Fruit fly (Drosophila melanogaster): Measurements from ENCODE around the gene CG6178.

Gene CG6178

dm6 chr3R:24137311-24137945, 14.7 kb upstream of the CG6178 start, which contains the start of gene Npc2f:
TSS of gene Npc2f (plus strand) at chr3R:24137895.
- TF ChIP-seq CG14711 (tag; optimal IDR thresholded peaks at IDR 0.05) (no peak), cnc (optimal IDR thresholded peaks at IDR 0.05) (no peak), CG5204 (GFP tag; optimal IDR thresholded peaks at IDR 0.05) (no peak), bab1 (GFP tag; optimal IDR thresholded peaks at IDR 0.05) (no peak), cic (GFP tag; optimal IDR thresholded peaks at IDR 0.05) (peak; percentile 15), kay (GFP tag; ENCODE audit: borderline replicate concordance) (peak; percentile 4), CG12768 (GFP tag; optimal IDR thresholded peaks at IDR 0.05) (peak; percentile 1), Hr96 (GFP tag; optimal IDR thresholded peaks at IDR 0.05) (no peak)

- TF ChIP-seq CG14711 (tag; optimal IDR thresholded peaks at IDR 0.05) (no peak), cnc (optimal IDR thresholded peaks at IDR 0.05) (no peak), pad (GFP tag; optimal IDR thresholded peaks at IDR 0.05) (no peak), cic (GFP tag; optimal IDR thresholded peaks at IDR 0.05) (peak; percentile 54), tj (GFP tag; optimal IDR thresholded peaks at IDR 0.05) (no peak), CG5204 (GFP tag; optimal IDR thresholded peaks at IDR 0.05) (no peak), Clk (GFP tag; optimal IDR thresholded peaks at IDR 0.05) (no peak)
These were observed 13.4 kb upstream of the CG6178 start for dm6 chr3R:24138478-24139455.

- no peak for TF ChIP-seq kay (GFP tag; ENCODE audit: borderline replicate concordance)
- no peak for TF ChIP-seq toe (GFP tag; optimal IDR thresholded peaks at IDR 0.05)
- TF ChIP-seq CG11617 (GFP tag; optimal IDR thresholded peaks at IDR 0.05), result no peak
- no peak for TF ChIP-seq Hr96 (GFP tag; optimal IDR thresholded peaks at IDR 0.05)
- no peak for TF ChIP-seq CG14711 (tag; optimal IDR thresholded peaks at IDR 0.05)
- TF ChIP-seq cic (GFP tag; optimal IDR thresholded peaks at IDR 0.05), result no peak
These were observed 12.5 kb upstream of the CG6178 start for dm6 chr3R:24139646-24140130.

- TF ChIP-seq CG14711 (tag; optimal IDR thresholded peaks at IDR 0.05), result peak; percentile 88
- TF ChIP-seq kay (GFP tag; ENCODE audit: borderline replicate concordance), result peak; percentile 18
- TF ChIP-seq Crg-1 (GFP tag; optimal IDR thresholded peaks at IDR 0.05), result peak; percentile 67
- TF ChIP-seq CG1620 (GFP tag; optimal IDR thresholded peaks at IDR 0.05), result peak; percentile 45
- TF ChIP-seq pad (GFP tag; optimal IDR thresholded peaks at IDR 0.05), result peak; percentile 85
- TF ChIP-seq cnc (optimal IDR thresholded peaks at IDR 0.05), result no peak
- peak; percentile 86 for TF ChIP-seq CG12768 (GFP tag; optimal IDR thresholded peaks at IDR 0.05)
- peak; percentile 67 for TF ChIP-seq CG7045 (GFP tag; optimal IDR thresholded peaks at IDR 0.05)
- TF ChIP-seq CG5204 (GFP tag; optimal IDR thresholded peaks at IDR 0.05), result no peak
- peak; percentile 97 for TF ChIP-seq bab1 (GFP tag; optimal IDR thresholded peaks at IDR 0.05)
- TF ChIP-seq CG11617 (GFP tag; optimal IDR thresholded peaks at IDR 0.05), result peak; percentile 92
- TF ChIP-seq CG33017 (tag; optimal IDR thresholded peaks at IDR 0.05), result peak; percentile 92
- TF ChIP-seq Mnt (GFP tag; optimal IDR thresholded peaks at IDR 0.05), result peak; percentile 56
- peak; percentile 45 for TF ChIP-seq Hr96 (GFP tag; optimal IDR thresholded peaks at IDR 0.05)
- TF ChIP-seq ovo (GFP tag; optimal IDR thresholded peaks at IDR 0.05), result peak; percentile 23
- peak; percentile 51 for TF ChIP-seq Clk (GFP tag; optimal IDR thresholded peaks at IDR 0.05)
- peak; percentile 88 for TF ChIP-seq tj (GFP tag; optimal IDR thresholded peaks at IDR 0.05)
- TF ChIP-seq CG7101 (tag; optimal IDR thresholded peaks at IDR 0.05), result peak; percentile 93
- peak; percentile 43 for TF ChIP-seq cic (GFP tag; optimal IDR thresholded peaks at IDR 0.05)
- TF ChIP-seq toe (GFP tag; optimal IDR thresholded peaks at IDR 0.05), result peak; percentile 24
These were observed 11.0 kb upstream of the CG6178 start, which contains the start of gene Kal1 for dm6 chr3R:24141013-24141592. TSS of gene Kal1 (plus strand) at chr3R:24141395.

dm6 chr3R:24142971-24143370, 9.2 kb upstream of the CG6178 start:
- no peak for TF ChIP-seq tj (GFP tag; optimal IDR thresholded peaks at IDR 0.05)
- no peak for TF ChIP-seq pad (GFP tag; optimal IDR thresholded peaks at IDR 0.05)
- no peak for TF ChIP-seq cic (GFP tag; optimal IDR thresholded peaks at IDR 0.05)
- no peak for TF ChIP-seq Mnt (GFP tag; optimal IDR thresholded peaks at IDR 0.05)
- no peak for TF ChIP-seq CG11617 (GFP tag; optimal IDR thresholded peaks at IDR 0.05)
- no peak for TF ChIP-seq Crg-1 (GFP tag; optimal IDR thresholded peaks at IDR 0.05)
- no peak for TF ChIP-seq CG14711 (tag; optimal IDR thresholded peaks at IDR 0.05)
- no peak for TF ChIP-seq CG7101 (tag; optimal IDR thresholded peaks at IDR 0.05)
- no peak for TF ChIP-seq kay (GFP tag; ENCODE audit: borderline replicate concordance)
- TF ChIP-seq CG33017 (tag; optimal IDR thresholded peaks at IDR 0.05), result no peak
- no peak for TF ChIP-seq bab1 (GFP tag; optimal IDR thresholded peaks at IDR 0.05)
- no peak for TF ChIP-seq ovo (GFP tag; optimal IDR thresholded peaks at IDR 0.05)
- no peak for TF ChIP-seq Clk (GFP tag; optimal IDR thresholded peaks at IDR 0.05)
- no peak for TF ChIP-seq CG12768 (GFP tag; optimal IDR thresholded peaks at IDR 0.05)
- TF ChIP-seq Hr96 (GFP tag; optimal IDR thresholded peaks at IDR 0.05), result no peak
- no peak for TF ChIP-seq CG1620 (GFP tag; optimal IDR thresholded peaks at IDR 0.05)
- TF ChIP-seq CG5204 (GFP tag; optimal IDR thresholded peaks at IDR 0.05), result no peak
- no peak for TF ChIP-seq CG7045 (GFP tag; optimal IDR thresholded peaks at IDR 0.05)
- TF ChIP-seq toe (GFP tag; optimal IDR thresholded peaks at IDR 0.05), result no peak

Measured in whole organism, adult.